Worm (Caenorhabditis elegans): ENCODE measurements around the gene srab-14.

The srab-14 gene

ce11 chrII:7530944-7531343 is 31.7 kb upstream of the srab-14 start, which contains the start of gene wrt-1:
Gene wrt-1, plus strand, starts transcription at chrII:7530996.
- TF ChIP-seq nhr-23 (tag; optimal IDR thresholded peaks at IDR 0.05) (peak; percentile 41), ztf-4 (tag; optimal IDR thresholded peaks at IDR 0.05) (no peak), ama-1 (optimal IDR thresholded peaks at IDR 0.05) (peak; percentile 19)

ce11 chrII:7529078-7529683 is 29.9 kb upstream of the srab-14 start, which contains the start of gene ZK1290.5:
Gene ZK1290.5, plus strand, starts transcription at chrII:7529643.
- TF ChIP-seq elt-2 (tag; optimal IDR thresholded peaks at IDR 0.05) (peak; percentile 94), nhr-77 (tag; optimal IDR thresholded peaks at IDR 0.05) (no peak), mml-1 (tag; optimal IDR thresholded peaks at IDR 0.05) (peak; percentile 75), ztf-11 (tag; optimal IDR thresholded peaks at IDR 0.05) (no peak), ceh-28 (tag; optimal IDR thresholded peaks at IDR 0.05) (peak; percentile 60), mdl-1 (tag; optimal IDR thresholded peaks at IDR 0.05) (peak; percentile 53), nhr-25 (tag; optimal IDR thresholded peaks at IDR 0.05) (peak; percentile 86), pha-4 (tag; optimal IDR thresholded peaks at IDR 0.05) (peak; percentile 84), fos-1 (tag; optimal IDR thresholded peaks at IDR 0.05) (peak; percentile 60), zag-1 (tag; optimal IDR thresholded peaks at IDR 0.05) (no peak), lsy-12 (tag; optimal IDR thresholded peaks at IDR 0.05) (peak; percentile 84), skn-1 (tag; optimal IDR thresholded peaks at IDR 0.05) (peak; percentile 71), jun-1 (tag; optimal IDR thresholded peaks at IDR 0.05) (peak; percentile 93), nfya-1 (tag; optimal IDR thresholded peaks at IDR 0.05; ENCODE audit: insufficient read depth) (peak; percentile 87), lin-39 (tag; optimal IDR thresholded peaks at IDR 0.05) (peak; percentile 67), egl-27 (tag; optimal IDR thresholded peaks at IDR 0.05) (peak; percentile 77), eor-1 (tag; optimal IDR thresholded peaks at IDR 0.05) (no peak), nhr-23 (tag; optimal IDR thresholded peaks at IDR 0.05) (peak; percentile 92), unc-62 (GFP tag; optimal IDR thresholded peaks at IDR 0.05) (peak; percentile 34), nhr-28 (tag; optimal IDR thresholded peaks at IDR 0.05) (no peak), lin-15B (tag; optimal IDR thresholded peaks at IDR 0.05) (peak; percentile 58), nhr-11 (tag; optimal IDR thresholded peaks at IDR 0.05) (peak; percentile 80), pqm-1 (tag; optimal IDR thresholded peaks at IDR 0.05) (peak; percentile 73), aly-2 (tag; optimal IDR thresholded peaks at IDR 0.05) (no peak), elt-1 (tag; optimal IDR thresholded peaks at IDR 0.05) (peak; percentile 20), tbx-2 (tag; optimal IDR thresholded peaks at IDR 0.05) (peak; percentile 62), snpc-4 (tag; optimal IDR thresholded peaks at IDR 0.05) (peak; percentile 35), egl-5 (tag; optimal IDR thresholded peaks at IDR 0.05) (peak; percentile 51), nhr-76 (tag; optimal IDR thresholded peaks at IDR 0.05) (no peak), ztf-4 (tag; optimal IDR thresholded peaks at IDR 0.05) (peak; percentile 35), nhr-43 (tag; optimal IDR thresholded peaks at IDR 0.05; ENCODE audit: poor library complexity, severe bottlenecking) (peak; percentile 91), ama-1 (optimal IDR thresholded peaks at IDR 0.05) (no peak), nhr-12 (tag; optimal IDR thresholded peaks at IDR 0.05) (no peak), unc-39 (tag; optimal IDR thresholded peaks at IDR 0.05) (no peak), elt-3 (tag; optimal IDR thresholded peaks at IDR 0.05) (peak; percentile 1 to 61 (median 49))

ce11 chrII:7528210-7528609 is 28.9 kb upstream of the srab-14 start:
- TF ChIP-seq aly-2 (tag; optimal IDR thresholded peaks at IDR 0.05) (no peak), ceh-16 (tag; optimal IDR thresholded peaks at IDR 0.05) (no peak), nhr-12 (tag; optimal IDR thresholded peaks at IDR 0.05) (no peak), nhr-43 (tag; optimal IDR thresholded peaks at IDR 0.05; ENCODE audit: poor library complexity, severe bottlenecking) (peak; percentile 94), ama-1 (optimal IDR thresholded peaks at IDR 0.05) (no peak), sea-2 (GFP tag; optimal IDR thresholded peaks at IDR 0.05) (no peak), elt-1 (tag; optimal IDR thresholded peaks at IDR 0.05) (no peak), mml-1 (tag; optimal IDR thresholded peaks at IDR 0.05) (peak; percentile 39), nhr-76 (tag; optimal IDR thresholded peaks at IDR 0.05) (no peak), ztf-11 (tag; optimal IDR thresholded peaks at IDR 0.05) (no peak), zag-1 (tag; optimal IDR thresholded peaks at IDR 0.05) (no peak), pha-4 (tag; optimal IDR thresholded peaks at IDR 0.05) (no peak), tbx-2 (tag; optimal IDR thresholded peaks at IDR 0.05) (peak; percentile 25), jun-1 (tag; optimal IDR thresholded peaks at IDR 0.05) (peak; percentile 45), nhr-28 (tag; optimal IDR thresholded peaks at IDR 0.05) (no peak), nhr-11 (tag; optimal IDR thresholded peaks at IDR 0.05) (no peak), fkh-10 (GFP tag; optimal IDR thresholded peaks at IDR 0.05) (no peak), nhr-77 (tag; optimal IDR thresholded peaks at IDR 0.05) (no peak), unc-39 (tag; optimal IDR thresholded peaks at IDR 0.05) (no peak), egl-5 (tag; optimal IDR thresholded peaks at IDR 0.05) (no peak), nhr-67 (tag; optimal IDR thresholded peaks at IDR 0.05) (no peak), egl-27 (tag; optimal IDR thresholded peaks at IDR 0.05) (no peak), daf-12 (tag; optimal IDR thresholded peaks at IDR 0.05) (no peak), ztf-4 (tag; optimal IDR thresholded peaks at IDR 0.05) (no peak), snpc-4 (tag; optimal IDR thresholded peaks at IDR 0.05) (no peak), ceh-82 (tag; optimal IDR thresholded peaks at IDR 0.05) (no peak), nhr-23 (tag; optimal IDR thresholded peaks at IDR 0.05) (peak; percentile 89), ZK546.5 (tag; optimal IDR thresholded peaks at IDR 0.05) (no peak), nhr-25 (tag; optimal IDR thresholded peaks at IDR 0.05) (peak; percentile 57), pqm-1 (tag; optimal IDR thresholded peaks at IDR 0.05) (peak; percentile 78), fkh-2 (tag; optimal IDR thresholded peaks at IDR 0.05) (no peak), hmg-11 (tag; optimal IDR thresholded peaks at IDR 0.05) (no peak), elt-2 (tag; optimal IDR thresholded peaks at IDR 0.05) (peak; percentile 86), nfya-1 (tag; optimal IDR thresholded peaks at IDR 0.05; ENCODE audit: insufficient read depth) (no peak), R02D3.7 (tag; optimal IDR thresholded peaks at IDR 0.05) (no peak), eor-1 (tag; optimal IDR thresholded peaks at IDR 0.05) (no peak), lsy-12 (tag; optimal IDR thresholded peaks at IDR 0.05) (no peak)
